Fruit fly (Drosophila melanogaster): ENCODE data around the gene PTPMT1.
A peak's percentile ranks its signal among the peaks of the same experiment; 100 is the strongest.

Gene PTPMT1

DNA sequence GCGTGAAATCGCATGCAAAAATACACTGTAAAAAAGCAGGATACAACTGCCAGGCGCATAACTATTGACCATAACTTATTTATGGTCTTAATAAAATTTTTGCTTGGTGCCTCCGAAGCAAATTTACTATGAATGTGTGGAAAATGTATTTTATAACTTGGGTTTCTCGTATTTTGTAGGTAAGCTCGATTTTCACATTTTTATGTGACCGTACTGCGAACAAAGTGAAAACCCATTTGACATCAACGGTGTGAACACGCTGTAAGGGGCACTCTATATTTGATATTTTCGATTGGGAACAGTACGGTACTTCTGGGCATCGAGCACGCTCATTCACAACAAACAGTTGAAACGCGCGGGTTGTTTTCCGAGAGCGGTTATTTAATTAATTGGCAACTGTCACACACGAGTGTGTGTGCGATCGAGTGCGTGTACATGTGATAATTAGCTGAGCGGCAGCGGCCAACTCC lies 23.4 kb downstream of the PTPMT1 start, which contains the start of the genes Nup98-96 and mbc (continued):
- TF ChIP-seq trem (tag; optimal IDR thresholded peaks at IDR 0.05) (peak; percentile 91), CG3847 (GFP tag; IDR thresholded peaks at IDR 0.05) (peak; percentile 91), HLH54F (GFP tag; optimal IDR thresholded peaks at IDR 0.05) (peak; percentile 95), CG3838 (GFP tag; optimal IDR thresholded peaks at IDR 0.05) (peak; percentile 69), CG12219 (GFP tag; optimal IDR thresholded peaks at IDR 0.05) (peak; percentile 68), Dfd (GFP tag; optimal IDR thresholded peaks at IDR 0.05) (peak in 1 of 2 experiments; percentile 76), inv (GFP tag; IDR thresholded peaks at IDR 0.05; ENCODE audit: partially characterized antibody) (no peak), CG4820 (GFP tag; optimal IDR thresholded peaks at IDR 0.05) (peak; percentile 88), CG2712 (tag; optimal IDR thresholded peaks at IDR 0.05) (peak; percentile 90), CG13894 (tag; optimal IDR thresholded peaks at IDR 0.05) (peak; percentile 80), CG17568 (GFP tag; optimal IDR thresholded peaks at IDR 0.05) (no peak), CG12942 (GFP tag; optimal IDR thresholded peaks at IDR 0.05) (peak; percentile 89), eve (GFP tag; optimal IDR thresholded peaks at IDR 0.05) (peak in 1 of 2 experiments; percentile 12), CG17912 (GFP tag; optimal IDR thresholded peaks at IDR 0.05) (no peak), HmgD (GFP tag; optimal IDR thresholded peaks at IDR 0.05) (peak; percentile 96), gro (GFP tag; optimal IDR thresholded peaks at IDR 0.05) (peak; percentile 81), eyg (GFP tag; optimal IDR thresholded peaks at IDR 0.05) (peak; percentile 74), slbo (GFP tag; IDR thresholded peaks at IDR 0.05) (peak; percentile 93), CG11456 (GFP tag; IDR thresholded peaks at IDR 0.05) (peak; percentile 88), az2 (GFP tag; optimal IDR thresholded peaks at IDR 0.05) (peak; percentile 86), CG16813 (GFP tag; IDR thresholded peaks at IDR 0.05; ENCODE audit: partially characterized antibody) (no peak; the same call in 2 of the 3 replicates), ind (GFP tag; optimal IDR thresholded peaks at IDR 0.05) (peak; percentile 89), CG17359 (tag; optimal IDR thresholded peaks at IDR 0.05) (peak; percentile 73), jing (GFP tag; optimal IDR thresholded peaks at IDR 0.05) (peak; percentile 71), Doc3 (GFP tag; IDR thresholded peaks at IDR 0.05; ENCODE audit: partially characterized antibody) (no peak), CG10959 (GFP tag; IDR thresholded peaks at IDR 0.05) (peak; percentile 73), CG7556 (GFP tag; optimal IDR thresholded peaks at IDR 0.05) (peak; percentile 61), insv (GFP tag; optimal IDR thresholded peaks at IDR 0.05) (peak in 1 of 2 experiments; percentile 62), unpg (GFP tag; optimal IDR thresholded peaks at IDR 0.05) (peak; percentile 82), ato (GFP tag; IDR thresholded peaks at IDR 0.05; ENCODE audit: partially characterized antibody) (0 out of 2 replicates have a peak, but pooled peaks have one; percentile 65), mam (GFP tag; optimal IDR thresholded peaks at IDR 0.05) (peak; percentile 96), kah (GFP tag; optimal IDR thresholded peaks at IDR 0.05) (peak; percentile 44), CG12744 (GFP tag; optimal IDR thresholded peaks at IDR 0.05) (peak; percentile 76), pum (GFP tag; optimal IDR thresholded peaks at IDR 0.05) (peak; percentile 95), fru (optimal IDR thresholded peaks at IDR 0.05) (no peak), tio (GFP tag; optimal IDR thresholded peaks at IDR 0.05) (no peak), CG2116 (GFP tag; optimal IDR thresholded peaks at IDR 0.05) (peak; percentile 63), CG10321 (GFP tag; IDR thresholded peaks at IDR 0.05) (0 out of 2 replicates have a peak, but pooled peaks have one; percentile 9), CG7357 (GFP tag; IDR thresholded peaks at IDR 0.05) (peak; percentile 99), nom (GFP tag; optimal IDR thresholded peaks at IDR 0.05) (peak; percentile 75), CG2889 (GFP tag; IDR thresholded peaks at IDR 0.05) (peak; percentile 63; the same call in 2 of the 3 replicates), CG7271 (tag; optimal IDR thresholded peaks at IDR 0.05) (no peak), Doc2 (GFP tag; IDR thresholded peaks at IDR 0.05) (0 out of 2 replicates have a peak, but pooled peaks have one; percentile 12), lov (optimal IDR thresholded peaks at IDR 0.05) (no peak), lov (GFP tag; IDR thresholded peaks at IDR 0.05) (0 out of 3 replicates have a peak, but pooled peaks have one; percentile 66), sisA (GFP tag; IDR thresholded peaks at IDR 0.05) (peak; percentile 90), crol (GFP tag; IDR thresholded peaks at IDR 0.05) (no peak), ci (GFP tag; IDR thresholded peaks at IDR 0.05) (peak; percentile 75), pfk (GFP tag; optimal IDR thresholded peaks at IDR 0.05) (peak; percentile 57), MBD-R2 (GFP tag; IDR thresholded peaks at IDR 0.05) (peak; percentile 67; the same call in 1 of the 2 replicates), CG10979 (tag; optimal IDR thresholded peaks at IDR 0.05) (peak; percentile 71)
